Worm (Caenorhabditis elegans) whole organism, early embryonic: ENCODE measurements around the gene igcm-1.

Source experiments
- B0310.2 ChIP-seq: sonication (generic microtip); optimal IDR thresholded peaks from 2 replicates; lab custom pipeline; 2016; ENCODE audit warnings: mild to moderate bottlenecking, missing genetic modification characterization, missing compliant biosample characterization
- aly-1 ChIP-seq: sonication (generic microtip); optimal IDR thresholded peaks from 2 replicates; lab custom pipeline; 2016; ENCODE audit warnings: missing genetic modification characterization, missing compliant biosample characterization
- ama-1 ChIP-seq: fragments of 150-350 bp; optimal IDR thresholded peaks from 2 replicates; lab custom pipeline; 2014
- ceh-36 ChIP-seq: sonication (generic microtip); optimal IDR thresholded peaks from 2 replicates; lab custom pipeline; 2016; ENCODE audit warnings: missing genetic modification characterization, inconsistent platforms, missing compliant biosample characterization
- ets-7 ChIP-seq: sonication (generic microtip); optimal IDR thresholded peaks from 2 replicates; lab custom pipeline; 2016; ENCODE audit warnings: missing genotype, missing genetic modification characterization, missing compliant biosample characterization
- hmbx-1 ChIP-seq: sonication (generic microtip); optimal IDR thresholded peaks from 2 replicates; lab custom pipeline; 2016; ENCODE audit warnings: mild to moderate bottlenecking, missing genetic modification characterization, missing compliant biosample characterization
- hmg-4 ChIP-seq: fragments of 200-800 bp; sonication (Bioruptor generic); optimal IDR thresholded peaks from 2 replicates; lab custom pipeline; 2018; ENCODE audit warnings: mild to moderate bottlenecking, missing genetic modification characterization, missing compliant biosample characterization
- hnd-1 ChIP-seq: sonication (generic microtip); optimal IDR thresholded peaks from 2 replicates; lab custom pipeline; 2016; ENCODE audit warnings: missing genetic modification characterization, missing compliant biosample characterization
- scrt-1 ChIP-seq: fragments of 200-800 bp; sonication (Bioruptor generic); IDR thresholded peaks from 2 replicates; pipeline ENCODE4 v1.3.6; 2022; ENCODE audit warnings: missing genetic modification characterization, missing compliant biosample characterization
- tbx-11 ChIP-seq: fragments of 200-800 bp; sonication (Bioruptor generic); IDR thresholded peaks from 2 replicates; pipeline ENCODE4 v1.3.6; 2022; ENCODE audit warnings: missing genetic modification characterization, missing compliant biosample characterization
- tbx-37 ChIP-seq: fragments of 200-800 bp; sonication (Bioruptor generic); conservative IDR thresholded peaks from 2 replicates; pipeline ENCODE4 v1.3.6; 2022; ENCODE audit warnings: missing genetic modification reagents, missing genetic modification characterization, missing compliant biosample characterization

DNA sequence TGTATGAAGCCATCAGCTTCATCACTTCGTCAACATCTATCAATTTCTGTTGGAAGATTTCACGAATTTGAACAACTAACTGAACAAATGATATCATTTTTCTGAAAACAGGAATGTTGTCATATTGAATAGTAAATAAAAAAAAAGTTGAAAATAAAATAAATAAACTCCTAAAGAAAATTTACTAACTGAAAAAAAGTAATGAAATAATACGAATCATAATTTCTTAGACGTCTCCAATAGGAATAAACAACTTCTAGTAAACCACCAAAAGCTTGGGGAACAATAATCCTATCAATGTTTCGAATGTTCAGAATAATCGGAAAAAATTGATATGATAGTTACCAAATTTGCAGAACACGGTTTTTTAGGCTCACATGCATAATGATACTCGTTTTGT, 12.2 kb upstream of the igcm-1 start, which contains the start of gene cdo-1:
- TF ChIP-seq ama-1 (lab: Kevin White, UChicago) (no peak), ceh-36 (tag; lab: Kevin White, UChicago) (no peak), B0310.2 (tag; lab: Kevin White, UChicago) (no peak), hnd-1 (no peak), aly-1 (tag; lab: Kevin White, UChicago) (no peak), tbx-37 (no peak), hmg-4 (GFP tag; lab: Kevin White, UChicago) (no peak), scrt-1 (no peak), ets-7 (tag; lab: Kevin White, UChicago) (no peak), hmbx-1 (no peak), tbx-11 (no peak)
